Worm (Caenorhabditis elegans): ENCODE results near the gene R166.2.
"Not testable (repeated sequence)": the region's sequence is repeated elsewhere in the genome, so short reads cannot be mapped to it uniquely, and the experiment has no call there.

The R166.2 gene

ce11 chrII:10495912-10496311 is 41.6 kb downstream of the R166.2 start, which contains the start of gene ZK666.12:
TSS of gene ZK666.12 (plus strand) at chrII:10496212.
- TF ChIP-seq ztf-7 (tag; optimal IDR thresholded peaks at IDR 0.05) (no peak), F37D6.2 (tag; optimal IDR thresholded peaks at IDR 0.05) (no peak), Y48G9A.11 (GFP tag; IDR thresholded peaks at IDR 0.05) (no peak), nhr-111 (GFP tag; optimal IDR thresholded peaks at IDR 0.05) (no peak), spr-1 (tag; optimal IDR thresholded peaks at IDR 0.05) (no peak), lin-29 (GFP tag; IDR thresholded peaks at IDR 0.05) (no peak)

ce11 chrII:10494467-10494866 is 43.0 kb downstream of the R166.2 start, which contains the start of gene ZK666.14:
TSS of gene ZK666.14 (plus strand) at chrII:10494767.
- TF ChIP-seq zip-2 (tag; optimal IDR thresholded peaks at IDR 0.05) (no peak), lir-3 (tag; optimal IDR thresholded peaks at IDR 0.05) (no peak), sdz-12 (GFP tag; optimal IDR thresholded peaks at IDR 0.05) (no peak), daf-16 (GFP tag; optimal IDR thresholded peaks at IDR 0.05) (no peak), daf-16 (tag; optimal IDR thresholded peaks at IDR 0.05) (no peak), saeg-2 (GFP tag; IDR thresholded peaks at IDR 0.05) (no peak), mdt-29 (GFP tag; IDR thresholded peaks at IDR 0.05) (no peak), nhr-25 (tag; optimal IDR thresholded peaks at IDR 0.05; ENCODE audit: borderline replicate concordance, insufficient read depth) (no peak)

- TF ChIP-seq lim-7 (GFP tag; IDR thresholded peaks at IDR 0.05); ceh-82 (tag; optimal IDR thresholded peaks at IDR 0.05); madf-5 (GFP tag; IDR thresholded peaks at IDR 0.05): not testable (repeated sequence)
Observed at ce11 chrII:10493034-10493433, 44.4 kb downstream of the R166.2 start, which contains the start of gene ZK666.8. TSS of gene ZK666.8 (minus strand) at chrII:10493134.

ce11 chrII:10490329-10490728 is 47.1 kb downstream of the R166.2 start, which contains the start of gene clec-61:
TSS of gene clec-61 (minus strand) at chrII:10490537.
- no peak for TF ChIP-seq hif-1 (tag; optimal IDR thresholded peaks at IDR 0.05)
- TF ChIP-seq lsy-2 (tag; optimal IDR thresholded peaks at IDR 0.05): no peak
- no peak for TF ChIP-seq ceh-32 (tag; optimal IDR thresholded peaks at IDR 0.05; ENCODE audit: poor library complexity)
- TF ChIP-seq daf-16 (GFP tag; optimal IDR thresholded peaks at IDR 0.05): no peak
- TF ChIP-seq daf-16 (tag; optimal IDR thresholded peaks at IDR 0.05): peak; percentile 87
- TF ChIP-seq pqm-1 (tag; optimal IDR thresholded peaks at IDR 0.05): peak; percentile 23
- no peak for TF ChIP-seq lin-29 (GFP tag; IDR thresholded peaks at IDR 0.05)
- TF ChIP-seq zag-1 (tag; optimal IDR thresholded peaks at IDR 0.05): no peak
- no peak for TF ChIP-seq aly-2 (tag; optimal IDR thresholded peaks at IDR 0.05)
- no peak for TF ChIP-seq saeg-2 (GFP tag; IDR thresholded peaks at IDR 0.05)
- TF ChIP-seq jun-1 (tag; optimal IDR thresholded peaks at IDR 0.05): no peak
- peak; percentile 58 for TF ChIP-seq nhr-28 (tag; optimal IDR thresholded peaks at IDR 0.05)
- TF ChIP-seq dve-1 (tag; optimal IDR thresholded peaks at IDR 0.05; ENCODE audit: insufficient read depth): peak; percentile 18
- TF ChIP-seq hlh-11 (tag; optimal IDR thresholded peaks at IDR 0.05): no peak
- no peak for TF ChIP-seq unc-62 (GFP tag; optimal IDR thresholded peaks at IDR 0.05 in 1 of 2)
- no peak for TF ChIP-seq unc-62 (tag; optimal IDR thresholded peaks at IDR 0.05)
- TF ChIP-seq dpl-1 (GFP tag; optimal IDR thresholded peaks at IDR 0.05): no peak

- TF ChIP-seq vab-7 (GFP tag; IDR thresholded peaks at IDR 0.05) (no peak), dmd-9 (GFP tag; IDR thresholded peaks at IDR 0.05) (no peak), jun-1 (tag; optimal IDR thresholded peaks at IDR 0.05) (no peak), lin-38 (GFP tag; IDR thresholded peaks at IDR 0.05) (no peak), ztf-11 (tag; optimal IDR thresholded peaks at IDR 0.05) (no peak), daf-12 (tag; optimal IDR thresholded peaks at IDR 0.05) (no peak)
Observed at ce11 chrII:10486738-10487137, 50.7 kb downstream of the R166.2 start, which contains the start of gene ZK666.15. TSS of gene ZK666.15 (plus strand) at chrII:10487038.
